Fruit fly (Drosophila melanogaster): ENCODE measurements around the gene Gug.

Gug gene

dm6 chr3L:8460050-8460878 is 10.5 kb downstream of the Gug start (continued):
- TF ChIP-seq salr (GFP tag; optimal IDR thresholded peaks at IDR 0.05) = peak in 1 of 2 experiments; percentile 17
- TF ChIP-seq CG6163 (GFP tag; IDR thresholded peaks at IDR 0.05) = no peak; the same call in 2 of the 3 replicates
- TF ChIP-seq fd59A (GFP tag; optimal IDR thresholded peaks at IDR 0.05) = peak; percentile 31
- peak; percentile 24 for TF ChIP-seq CG3032 (tag; optimal IDR thresholded peaks at IDR 0.05)
- TF ChIP-seq CG11902 (GFP tag; optimal IDR thresholded peaks at IDR 0.05) = peak; percentile 11
- peak; percentile 30 for TF ChIP-seq cyc (GFP tag; optimal IDR thresholded peaks at IDR 0.05)
- peak; percentile 35 for TF ChIP-seq spab (GFP tag; optimal IDR thresholded peaks at IDR 0.05)
- peak; percentile 28 for TF ChIP-seq CG11762 (GFP tag; optimal IDR thresholded peaks at IDR 0.05; ENCODE audit: insufficient read depth)
- no peak for TF ChIP-seq CG15336 (GFP tag; IDR thresholded peaks at IDR 0.05)
- TF ChIP-seq CG7368 (GFP tag; optimal IDR thresholded peaks at IDR 0.05) = no peak
- peak; percentile 88 for TF ChIP-seq Eip78C (GFP tag)
- peak; percentile 55 for TF ChIP-seq Hr4 (GFP tag; optimal IDR thresholded peaks at IDR 0.05)
- no peak for TF ChIP-seq CG16779 (tag; optimal IDR thresholded peaks at IDR 0.05)
- peak; percentile 47 for TF ChIP-seq CG31627 (GFP tag; optimal IDR thresholded peaks at IDR 0.05)
- TF ChIP-seq eg (GFP tag; IDR thresholded peaks at IDR 0.05) = no peak
- no peak for TF ChIP-seq CG1621 (tag; optimal IDR thresholded peaks at IDR 0.05)
- TF ChIP-seq CG10669 (GFP tag; optimal IDR thresholded peaks at IDR 0.05) = peak; percentile 52
- peak; percentile 16 for TF ChIP-seq CG8319 (GFP tag; optimal IDR thresholded peaks at IDR 0.05)
- TF ChIP-seq Ets21C (GFP tag; optimal IDR thresholded peaks at IDR 0.05) = peak; percentile 36
- no peak for TF ChIP-seq CG11294 (GFP tag; IDR thresholded peaks at IDR 0.05)
- peak; percentile 35 for TF ChIP-seq OdsH (GFP tag; optimal IDR thresholded peaks at IDR 0.05)
- TF ChIP-seq vri (GFP tag; optimal IDR thresholded peaks at IDR 0.05) = peak; percentile 33
- TF ChIP-seq topi (GFP tag; optimal IDR thresholded peaks at IDR 0.05) = peak; percentile 8
- TF ChIP-seq Met (GFP tag; optimal IDR thresholded peaks at IDR 0.05) = peak; percentile 19

dm6 chr3L:8461229-8462004 is 11.7 kb downstream of the Gug start:
- TF ChIP-seq CG7368 (GFP tag; optimal IDR thresholded peaks at IDR 0.05) (no peak), OdsH (GFP tag; optimal IDR thresholded peaks at IDR 0.05) (no peak), Hr4 (GFP tag; optimal IDR thresholded peaks at IDR 0.05) (no peak), CG10631 (GFP tag; optimal IDR thresholded peaks at IDR 0.05) (no peak), CG1621 (tag; optimal IDR thresholded peaks at IDR 0.05) (peak; percentile 22), vri (GFP tag; optimal IDR thresholded peaks at IDR 0.05) (no peak), pdm3 (GFP tag; optimal IDR thresholded peaks at IDR 0.05) (peak; percentile 0), CG8632 (GFP tag; optimal IDR thresholded peaks at IDR 0.05) (peak; percentile 48), Sox14 (GFP tag; optimal IDR thresholded peaks at IDR 0.05) (peak; percentile 15), Smox (GFP tag; optimal IDR thresholded peaks at IDR 0.05) (no peak), CG4318 (GFP tag; optimal IDR thresholded peaks at IDR 0.05) (no peak), CG3032 (tag; optimal IDR thresholded peaks at IDR 0.05) (peak; percentile 15), CG31627 (GFP tag; optimal IDR thresholded peaks at IDR 0.05) (no peak), CG11902 (GFP tag; optimal IDR thresholded peaks at IDR 0.05) (no peak), Eip78C (GFP tag) (peak; percentile 93), lz (GFP tag; optimal IDR thresholded peaks at IDR 0.05) (no peak), CG11762 (GFP tag; optimal IDR thresholded peaks at IDR 0.05; ENCODE audit: insufficient read depth) (peak; percentile 22), CG6792 (GFP tag; optimal IDR thresholded peaks at IDR 0.05) (peak; percentile 22), CG6276 (GFP tag; optimal IDR thresholded peaks at IDR 0.05) (no peak), dac (GFP tag; optimal IDR thresholded peaks at IDR 0.05) (no peak), Sox15 (GFP tag; optimal IDR thresholded peaks at IDR 0.05) (no peak), net (GFP tag; optimal IDR thresholded peaks at IDR 0.05) (peak; percentile 43), ss (GFP tag; optimal IDR thresholded peaks at IDR 0.05) (peak in 1 of 2 experiments; percentile 38), svp (GFP tag) (no peak), topi (GFP tag; optimal IDR thresholded peaks at IDR 0.05) (peak; percentile 16), eg (GFP tag; IDR thresholded peaks at IDR 0.05) (no peak), salr (GFP tag; optimal IDR thresholded peaks at IDR 0.05) (no peak), dsx (GFP tag; optimal IDR thresholded peaks at IDR 0.05; ENCODE audit: poor library complexity, severe bottlenecking) (no peak), cyc (GFP tag; optimal IDR thresholded peaks at IDR 0.05) (peak; percentile 19), CG11294 (GFP tag; IDR thresholded peaks at IDR 0.05) (no peak), Ets21C (GFP tag; optimal IDR thresholded peaks at IDR 0.05) (no peak), CG6854 (GFP tag; optimal IDR thresholded peaks at IDR 0.05) (no peak), Met (GFP tag; optimal IDR thresholded peaks at IDR 0.05) (no peak), Sox102F (GFP tag; optimal IDR thresholded peaks at IDR 0.05) (peak; percentile 14), fd59A (GFP tag; optimal IDR thresholded peaks at IDR 0.05) (no peak), CG15336 (GFP tag; IDR thresholded peaks at IDR 0.05) (no peak), CG6808 (GFP tag; optimal IDR thresholded peaks at IDR 0.05) (no peak), Lpt (GFP tag; optimal IDR thresholded peaks at IDR 0.05) (no peak)
